Worm (Caenorhabditis elegans) whole organism, late embryonic: ENCODE results near the gene chil-11.

Source experiments
- ama-1 ChIP-seq: fragments of 150-350 bp; optimal IDR thresholded peaks from 2 replicates; lab custom pipeline; 2014
- elt-2 ChIP-seq: sonication (generic microtip); optimal IDR thresholded peaks from 2 replicates; lab custom pipeline; 2016; ENCODE audit warnings: missing genetic modification reagents, missing genetic modification characterization, missing compliant biosample characterization
- gmeb-2 ChIP-seq: sonication (generic microtip); optimal IDR thresholded peaks from 2 replicates; lab custom pipeline; 2016; ENCODE audit warnings: missing genetic modification characterization, inconsistent platforms, missing compliant biosample characterization
- nfya-1 ChIP-seq: sonication (generic microtip); optimal IDR thresholded peaks from 2 replicates; lab custom pipeline; 2017; ENCODE audit warnings: missing genetic modification characterization, mild to moderate bottlenecking, missing compliant biosample characterization, antibody characterized with exemption, moderate library complexity
- nhr-11 ChIP-seq: fragments of 150-350 bp; optimal IDR thresholded peaks from 2 replicates; lab custom pipeline; 2014; ENCODE audit warnings: missing biosample characterization, missing genetic modification characterization
- sox-4 ChIP-seq: sonication (generic microtip); optimal IDR thresholded peaks from 2 replicates; lab custom pipeline; 2017; ENCODE audit warnings: mild to moderate bottlenecking, missing genetic modification characterization, inconsistent platforms, missing compliant biosample characterization
- tbx-2 ChIP-seq: sonication (generic microtip); optimal IDR thresholded peaks from 2 replicates; lab custom pipeline; 2016; ENCODE audit warnings: missing genetic modification characterization, missing compliant biosample characterization

DNA sequence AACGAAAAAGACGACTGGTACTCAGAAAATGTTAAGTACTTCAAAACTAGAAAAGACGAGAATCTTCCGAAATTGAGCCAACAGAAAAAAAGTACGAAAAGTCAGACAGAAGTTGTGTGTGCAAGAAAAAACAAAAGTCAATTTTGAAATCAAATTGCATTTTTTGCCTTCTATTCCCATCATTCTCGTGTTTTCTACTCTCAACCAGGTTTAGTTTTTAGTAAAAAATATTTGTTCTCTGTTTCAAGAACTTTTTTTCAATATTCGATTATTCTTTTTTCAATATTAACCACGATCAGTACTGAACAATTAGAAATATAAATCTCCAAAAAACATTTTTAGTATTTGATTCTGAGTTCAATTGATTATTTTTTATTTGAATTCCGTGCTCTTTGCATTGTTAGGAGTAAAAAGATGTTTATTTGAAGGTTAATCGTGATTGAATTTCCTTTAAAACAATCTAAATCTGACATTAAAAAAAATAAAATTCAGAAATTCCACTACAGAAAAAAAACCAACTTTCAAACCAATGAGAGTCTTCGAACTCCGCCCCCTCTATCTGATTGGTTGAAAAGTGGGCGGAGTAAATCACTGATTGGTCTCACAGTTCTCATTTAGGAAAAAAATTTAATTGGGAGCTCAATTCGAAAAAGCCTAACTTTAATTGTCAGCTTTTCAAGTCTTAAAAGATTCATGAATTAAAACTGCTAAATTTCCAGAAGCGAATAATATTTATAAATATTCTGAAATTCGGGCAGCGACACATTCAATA lies 25.6 kb upstream of the chil-11 start:
- TF ChIP-seq nfya-1 (tag; lab: Kevin White, UChicago), result peak; percentile 97
- no peak for TF ChIP-seq ama-1 (lab: Kevin White, UChicago)
- no peak for TF ChIP-seq elt-2 (tag; lab: Kevin White, UChicago)
- no peak for TF ChIP-seq tbx-2 (tag; lab: Kevin White, UChicago)
- no peak for TF ChIP-seq nhr-11 (tag; lab: Kevin White, UChicago)
- no peak for TF ChIP-seq gmeb-2 (tag; lab: Kevin White, UChicago)
- no peak for TF ChIP-seq sox-4 (tag; lab: Kevin White, UChicago)
